Worm (Caenorhabditis elegans) whole organism, late embryonic: ENCODE measurements around the gene mbk-2.

Source experiments
- ama-1 ChIP-seq: fragments of 150-350 bp; optimal IDR thresholded peaks from 2 replicates; lab custom pipeline; 2014
- ceh-14 ChIP-seq: sonication (generic microtip); optimal IDR thresholded peaks from 2 replicates; lab custom pipeline; 2016; ENCODE audit warnings: missing genotype, missing genetic modification characterization, missing compliant biosample characterization
- ceh-18 ChIP-seq: sonication (generic microtip); optimal IDR thresholded peaks from 2 replicates; lab custom pipeline; 2016; ENCODE audit warnings: missing genetic modification characterization, missing compliant biosample characterization
- ceh-19 ChIP-seq: fragments of 200-800 bp; sonication (Bioruptor generic); optimal IDR thresholded peaks from 2 replicates; lab custom pipeline; 2018; ENCODE audit warnings: mild to moderate bottlenecking, missing genetic modification characterization, missing compliant biosample characterization
- ceh-2 ChIP-seq: sonication (generic microtip); optimal IDR thresholded peaks from 2 replicates; lab custom pipeline; 2016; ENCODE audit warnings: missing genotype, missing genetic modification characterization, missing compliant biosample characterization
- ceh-22 ChIP-seq: sonication (generic microtip); optimal IDR thresholded peaks from 2 replicates; lab custom pipeline; 2017; ENCODE audit warnings: missing biosample characterization, missing genetic modification characterization
- ceh-30 ChIP-seq: fragments of 150-350 bp; optimal IDR thresholded peaks from 2 replicates; lab custom pipeline; 2014; ENCODE audit warnings: missing biosample characterization, missing genetic modification characterization
- ceh-31 ChIP-seq: sonication (generic microtip); optimal IDR thresholded peaks from 2 replicates; lab custom pipeline; 2016; ENCODE audit warnings: missing genetic modification characterization, missing compliant biosample characterization
- ceh-34 ChIP-seq: sonication (generic microtip); optimal IDR thresholded peaks from 2 replicates; lab custom pipeline; 2016; ENCODE audit warnings: mild to moderate bottlenecking, missing genetic modification characterization, missing compliant biosample characterization
- ceh-45 ChIP-seq: fragments of 200-800 bp; sonication (Bioruptor generic); IDR thresholded peaks from 2 replicates; pipeline ENCODE4 v1.3.6; 2022; ENCODE audit warnings: missing genetic modification reagents, missing genetic modification characterization, missing compliant biosample characterization
- ceh-48 ChIP-seq: sonication (generic microtip); optimal IDR thresholded peaks from 2 replicates; lab custom pipeline; 2016; ENCODE audit warnings: missing genetic modification characterization, inconsistent platforms, missing compliant biosample characterization
- ceh-9 ChIP-seq: sonication (generic microtip); optimal IDR thresholded peaks from 2 replicates; lab custom pipeline; 2016; ENCODE audit warnings: mild to moderate bottlenecking, missing genetic modification characterization, inconsistent platforms, missing compliant biosample characterization
- dmd-4 ChIP-seq: sonication (generic microtip); optimal IDR thresholded peaks from 2 replicates; lab custom pipeline; 2016; ENCODE audit warnings: borderline replicate concordance, missing genetic modification characterization, missing compliant biosample characterization
- elt-2 ChIP-seq: sonication (generic microtip); optimal IDR thresholded peaks from 2 replicates; lab custom pipeline; 2016; ENCODE audit warnings: missing genetic modification reagents, missing genetic modification characterization, missing compliant biosample characterization
- ets-4 ChIP-seq: sonication (generic microtip); optimal IDR thresholded peaks from 2 replicates; lab custom pipeline; 2016; ENCODE audit warnings: missing genetic modification characterization, missing compliant biosample characterization
- fkh-6 ChIP-seq: sonication (generic microtip); optimal IDR thresholded peaks from 2 replicates; lab custom pipeline; 2016; ENCODE audit warnings: missing genetic modification characterization, missing compliant biosample characterization
- gmeb-2 ChIP-seq: sonication (generic microtip); optimal IDR thresholded peaks from 2 replicates; lab custom pipeline; 2016; ENCODE audit warnings: missing genetic modification characterization, inconsistent platforms, missing compliant biosample characterization
- hlh-30 ChIP-seq: sonication (generic microtip); optimal IDR thresholded peaks from 2 replicates; lab custom pipeline; 2017; ENCODE audit warnings: antibody characterized with exemption, missing genetic modification characterization, missing compliant biosample characterization; ENCODE audit not compliant: insufficient read depth
- hlh-6 ChIP-seq: sonication (generic microtip); optimal IDR thresholded peaks from 2 replicates; lab custom pipeline; 2016; ENCODE audit warnings: missing genotype, missing genetic modification characterization, missing compliant biosample characterization
- hlh-8 ChIP-seq: sonication (generic microtip); optimal IDR thresholded peaks from 2 replicates; lab custom pipeline; 2016; ENCODE audit warnings: missing genotype, missing genetic modification characterization, missing compliant biosample characterization
- lin-11 ChIP-seq: fragments of 200-800 bp; sonication (Bioruptor generic); optimal IDR thresholded peaks from 2 replicates; lab custom pipeline; 2018; ENCODE audit warnings: mild to moderate bottlenecking, missing genetic modification characterization, missing compliant biosample characterization
- madf-2 ChIP-seq: sonication (generic microtip); optimal IDR thresholded peaks from 2 replicates; lab custom pipeline; 2017; ENCODE audit warnings: missing genetic modification characterization, missing compliant biosample characterization
- mec-3 ChIP-seq: sonication (generic microtip); optimal IDR thresholded peaks from 2 replicates; lab custom pipeline; 2016; ENCODE audit warnings: borderline replicate concordance, missing genetic modification characterization, missing compliant biosample characterization
- nfya-1 ChIP-seq: sonication (generic microtip); optimal IDR thresholded peaks from 2 replicates; lab custom pipeline; 2017; ENCODE audit warnings: missing genetic modification characterization, mild to moderate bottlenecking, missing compliant biosample characterization, antibody characterized with exemption, moderate library complexity
- odd-2 ChIP-seq: sonication (generic microtip); optimal IDR thresholded peaks from 2 replicates; lab custom pipeline; 2017; ENCODE audit warnings: antibody characterized with exemption, mild to moderate bottlenecking, missing genetic modification characterization, missing compliant biosample characterization
- pag-3 ChIP-seq: sonication (generic microtip); optimal IDR thresholded peaks from 2 replicates; lab custom pipeline; 2016; ENCODE audit warnings: missing compliant biosample characterization, missing genetic modification characterization, borderline replicate concordance
- pat-9 ChIP-seq: fragments of 200-800 bp; sonication (Bioruptor generic); optimal IDR thresholded peaks from 2 replicates; lab custom pipeline; 2018; ENCODE audit warnings: mild to moderate bottlenecking, missing genetic modification characterization, moderate library complexity, missing compliant biosample characterization
- pax-1 ChIP-seq: fragments of 150-350 bp; optimal IDR thresholded peaks from 2 replicates; lab custom pipeline; 2014; ENCODE audit warnings: missing biosample characterization, missing genetic modification characterization
- pha-4 ChIP-seq: fragments of 150-350 bp; optimal IDR thresholded peaks from 2 replicates; lab custom pipeline; 2018; ENCODE audit warnings: missing biosample characterization, missing genetic modification reagents, missing genetic modification characterization
- pqm-1 ChIP-seq: sonication (generic microtip); optimal IDR thresholded peaks from 2 replicates; lab custom pipeline; 2016; ENCODE audit warnings: missing genetic modification characterization, missing compliant biosample characterization
- pros-1 ChIP-seq: fragments of 150-350 bp; optimal IDR thresholded peaks from 2 replicates; lab custom pipeline; 2014; ENCODE audit warnings: missing biosample characterization, missing genetic modification reagents, missing genetic modification characterization
- ref-2 ChIP-seq: sonication (generic microtip); optimal IDR thresholded peaks from 2 replicates; lab custom pipeline; 2016; ENCODE audit warnings: missing genetic modification characterization, missing compliant biosample characterization
- sdc-2 ChIP-seq: sonication (generic microtip); optimal IDR thresholded peaks from 2 replicates; lab custom pipeline; 2016; ENCODE audit warnings: missing genotype, missing genetic modification characterization, missing compliant biosample characterization
- sox-2 ChIP-seq: fragments of 200-800 bp; sonication (Bioruptor generic); IDR thresholded peaks from 2 replicates; pipeline ENCODE4 v1.3.6; 2022; ENCODE audit warnings: missing genetic modification reagents, missing genetic modification characterization, missing compliant biosample characterization
- syd-9 ChIP-seq: sonication (generic microtip); optimal IDR thresholded peaks from 2 replicates; lab custom pipeline; 2016; ENCODE audit warnings: mild to moderate bottlenecking, missing genetic modification characterization, moderate library complexity, missing compliant biosample characterization
- ttx-3 ChIP-seq: sonication (generic microtip); optimal IDR thresholded peaks from 2 replicates; lab custom pipeline; 2016; ENCODE audit warnings: missing genetic modification reagents, missing genetic modification characterization, missing compliant biosample characterization
- unc-42 ChIP-seq: sonication (generic microtip); optimal IDR thresholded peaks from 2 replicates; lab custom pipeline; 2016; ENCODE audit warnings: missing genotype, missing genetic modification characterization, missing compliant biosample characterization
- unc-55 ChIP-seq: sonication (generic microtip); optimal IDR thresholded peaks from 2 replicates; lab custom pipeline; 2017; ENCODE audit warnings: missing biosample characterization, missing genetic modification reagents, missing genetic modification characterization

The mbk-2 gene

DNA sequence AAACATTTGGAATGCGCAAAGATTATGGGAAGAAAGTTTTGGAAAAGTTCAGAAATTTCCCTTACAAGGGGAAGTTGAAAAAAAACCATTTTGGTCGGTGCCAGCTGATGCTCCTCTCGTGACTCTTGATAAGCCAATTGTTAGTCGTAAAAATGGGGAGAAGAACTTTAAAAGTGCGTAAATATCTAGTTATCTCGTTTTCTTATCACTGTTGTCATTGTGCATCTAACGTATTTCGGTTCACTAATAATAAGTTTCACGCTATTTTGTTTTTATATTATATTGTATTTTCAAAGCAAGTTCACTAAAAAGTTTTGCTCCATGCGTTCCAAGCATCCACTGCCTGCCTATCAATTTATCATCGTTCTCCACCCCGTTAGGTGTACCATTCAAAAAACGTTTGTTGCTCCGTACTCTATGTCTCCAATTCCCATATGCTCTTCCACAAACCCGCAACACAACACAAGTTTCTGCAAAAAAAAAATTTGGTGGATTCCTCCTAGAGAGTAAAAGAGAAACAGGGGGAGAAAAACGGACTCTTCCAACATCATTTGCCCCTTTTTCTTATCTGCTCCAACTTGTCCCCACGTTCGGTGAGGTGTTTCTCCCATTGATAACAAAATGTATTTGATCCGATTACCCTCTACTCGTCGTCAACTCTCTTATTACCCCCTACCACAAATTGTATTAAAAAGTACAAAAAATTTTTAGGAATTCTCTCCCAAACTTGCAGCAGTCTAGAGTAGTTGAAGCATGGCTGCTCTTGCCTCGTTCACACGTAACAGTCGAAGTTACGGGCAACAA lies at the start of gene mbk-2:
Gene mbk-2, plus strand, starts transcription at position 754 of the 804 bp plus-strand sequence.
- TF ChIP-seq elt-2 (tag; lab: Kevin White, UChicago), result peak; percentile 53
- TF ChIP-seq ceh-19 (GFP tag; lab: Kevin White, UChicago), result no peak
- TF ChIP-seq lin-11 (tag; lab: Kevin White, UChicago), result no peak
- no peak for TF ChIP-seq ceh-30 (tag; lab: Kevin White, UChicago)
- TF ChIP-seq pag-3 (tag; lab: Kevin White, UChicago), result no peak

DNA sequence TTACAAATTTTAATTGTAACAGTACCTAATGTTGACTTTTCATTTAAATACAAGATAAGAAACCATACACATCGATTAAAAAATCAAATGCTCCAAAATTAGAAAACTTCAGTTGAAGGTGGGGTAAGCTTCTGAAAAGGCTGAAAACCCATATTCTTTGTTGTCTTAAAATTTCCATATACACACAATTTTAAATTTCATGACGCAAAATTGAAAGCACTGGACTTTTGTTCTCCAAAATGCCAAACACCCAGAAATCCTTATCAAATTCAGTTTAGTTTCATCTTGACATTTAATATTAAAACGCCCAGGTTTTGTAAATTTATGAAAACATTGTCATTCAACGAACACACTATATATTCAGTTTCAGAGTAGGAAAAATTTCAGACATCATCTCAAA lies 48.8 kb upstream of the mbk-2 start, which contains the start of gene F55G11.7:
Gene F55G11.7, plus strand, starts transcription at position 301 of the 400 bp plus-strand sequence.
- no peak for TF ChIP-seq ama-1
- no peak for TF ChIP-seq ceh-2
- TF ChIP-seq ref-2 (tag; lab: Kevin White, UChicago), result no peak
- no peak for TF ChIP-seq gmeb-2 (tag; lab: Kevin White, UChicago)
- no peak for TF ChIP-seq mec-3
- TF ChIP-seq ceh-34 (tag; lab: Kevin White, UChicago), result no peak
- TF ChIP-seq unc-55 (GFP tag; lab: Kevin White, UChicago), result no peak
- no peak for TF ChIP-seq nfya-1 (tag; lab: Kevin White, UChicago)
- TF ChIP-seq ceh-9 (tag; lab: Kevin White, UChicago), result no peak
- TF ChIP-seq ttx-3 (tag; lab: Kevin White, UChicago), result no peak
- no peak for TF ChIP-seq hlh-8 (tag; lab: Kevin White, UChicago)
- TF ChIP-seq ceh-18, result no peak

DNA sequence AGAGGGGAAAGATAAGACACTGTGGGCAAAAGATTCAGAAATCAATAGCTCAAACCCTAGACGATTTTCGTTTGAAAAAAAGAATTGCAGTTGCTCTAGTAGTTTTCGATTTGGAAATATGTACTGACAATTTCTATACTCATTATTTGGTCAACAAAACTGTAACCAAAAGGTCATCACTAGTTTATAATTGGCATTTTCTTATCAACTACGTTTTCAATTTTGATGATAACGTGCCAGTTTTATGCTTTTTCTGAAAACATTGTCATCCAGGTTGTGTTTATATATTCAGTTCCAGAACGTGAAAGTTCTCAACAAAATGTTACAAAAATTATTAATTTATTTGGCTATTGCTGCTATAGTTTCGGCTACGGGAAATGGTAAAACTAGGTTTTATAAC lies 46.4 kb upstream of the mbk-2 start, which contains the start of gene F55G11.8:
Gene F55G11.8, plus strand, starts transcription at position 245 of the 400 bp plus-strand sequence.
- peak; percentile 3 for TF ChIP-seq elt-2 (tag; lab: Kevin White, UChicago)
- no peak for TF ChIP-seq pag-3 (tag; lab: Kevin White, UChicago)
- TF ChIP-seq ceh-14 (tag; lab: Kevin White, UChicago), result no peak
- no peak for TF ChIP-seq ceh-22 (tag; lab: Kevin White, UChicago)
- TF ChIP-seq ets-4, result no peak

DNA sequence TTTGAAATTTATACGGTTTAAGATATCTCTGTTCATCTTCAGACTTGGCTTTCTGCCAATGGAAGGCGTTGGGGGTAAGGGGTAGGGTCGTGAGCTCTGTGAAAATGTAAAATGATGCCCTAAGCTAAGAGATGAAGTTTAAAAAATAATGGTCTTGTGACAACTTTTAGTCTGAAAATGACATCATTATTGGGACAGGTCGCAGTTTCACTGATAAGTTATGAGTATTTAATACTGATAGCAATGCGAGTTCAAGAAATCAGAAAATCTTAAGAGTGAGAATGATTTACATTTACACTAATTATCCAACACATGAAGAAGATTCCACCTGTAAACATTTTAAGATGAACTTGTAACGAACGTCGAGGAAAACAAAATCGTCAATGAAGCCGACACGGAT lies 44.3 kb upstream of the mbk-2 start:
- TF ChIP-seq fkh-6 (tag; lab: Kevin White, UChicago) (no peak), pros-1 (tag; lab: Kevin White, UChicago) (no peak), pqm-1 (tag; lab: Kevin White, UChicago) (no peak), ceh-45 (GFP tag; lab: Robert Waterston, UW) (no peak), pha-4 (no peak), syd-9 (tag; lab: Kevin White, UChicago) (no peak), hlh-30 (tag; lab: Kevin White, UChicago) (no peak), ceh-18 (no peak), ceh-34 (tag; lab: Kevin White, UChicago) (no peak), sox-2 (no peak), unc-42 (no peak), dmd-4 (tag; lab: Kevin White, UChicago) (no peak)
- TF ChIP-seq, all 69 proteins: peak for 0

DNA sequence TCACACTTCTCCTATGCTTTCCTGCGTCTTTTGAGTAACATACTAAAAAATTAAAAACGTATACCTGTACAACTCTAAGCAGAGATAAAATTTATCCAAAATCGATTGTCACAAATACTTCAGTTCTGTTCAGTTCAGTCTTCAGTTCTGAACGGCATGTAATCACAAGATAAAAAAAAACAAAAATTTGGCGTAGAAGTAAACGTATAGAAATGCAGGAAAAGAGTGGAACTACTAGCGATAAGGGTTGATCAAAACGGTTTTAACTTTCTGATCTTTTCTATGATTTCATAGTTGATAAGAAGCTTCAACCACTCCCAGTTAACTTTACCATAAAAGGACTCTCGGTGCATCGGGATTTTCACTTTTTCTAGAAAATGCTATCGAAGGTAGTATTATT lies 43.9 kb upstream of the mbk-2 start, which contains the start of gene dod-22:
Gene dod-22, plus strand, starts transcription at position 301 of the 400 bp plus-strand sequence.
- TF ChIP-seq pag-3 (tag; lab: Kevin White, UChicago) (no peak), gmeb-2 (tag; lab: Kevin White, UChicago) (no peak), fkh-6 (tag; lab: Kevin White, UChicago) (no peak), madf-2 (tag; lab: Kevin White, UChicago) (no peak), pax-1 (tag; lab: Kevin White, UChicago) (no peak), ceh-48 (no peak), pat-9 (tag; lab: Kevin White, UChicago) (no peak), ceh-31 (no peak), ceh-30 (tag; lab: Kevin White, UChicago) (no peak), pros-1 (tag; lab: Kevin White, UChicago) (no peak), sdc-2 (tag; lab: Kevin White, UChicago) (no peak), hlh-6 (tag; lab: Kevin White, UChicago) (no peak), odd-2 (tag; lab: Kevin White, UChicago) (no peak)
